Fruit fly (Drosophila melanogaster) whole organism, prepupa: ENCODE results near the gene CG31551.
A peak's percentile ranks its signal among the peaks of the same experiment; 100 is the strongest.

Source experiments
- Blimp-1 ChIP-seq: fragments of 200-800 bp; sonication (Bioruptor generic); optimal IDR thresholded peaks from 3 replicates; lab custom pipeline; 2017; ENCODE audit warnings: missing biosample characterization, missing genetic modification characterization, mild to moderate bottlenecking, moderate library complexity, missing genetic modification reagents
- CG10669 ChIP-seq: fragments of 200-800 bp; sonication (Bioruptor generic); optimal IDR thresholded peaks from 3 replicates; lab custom pipeline; 2018; ENCODE audit warnings: missing biosample characterization, mild to moderate bottlenecking, missing genetic modification characterization, moderate library complexity
- CG11294 ChIP-seq: fragments of 200-800 bp; sonication (Bioruptor generic); IDR thresholded peaks from 2 replicates; pipeline ENCODE4 v1.3.6; 2022; ENCODE audit warnings: missing biosample characterization, missing genetic modification characterization
- CG11762 ChIP-seq: fragments of 200-800 bp; sonication (Bioruptor generic); optimal IDR thresholded peaks from 3 replicates; lab custom pipeline; 2016; ENCODE audit warnings: missing biosample characterization, missing genetic modification characterization; ENCODE audit not compliant: insufficient read depth
- CG11902 ChIP-seq: fragments of 200-800 bp; sonication (Bioruptor generic); optimal IDR thresholded peaks from 3 replicates; lab custom pipeline; 2016; ENCODE audit warnings: missing biosample characterization, missing genetic modification characterization
- CG15336 ChIP-seq: fragments of 200-800 bp; sonication (Bioruptor generic); IDR thresholded peaks from 2 replicates; pipeline ENCODE4 v1.3.6; 2022; ENCODE audit warnings: missing biosample characterization, missing genetic modification characterization
- CG16779 ChIP-seq: fragments of 200-800 bp; sonication (Bioruptor generic); optimal IDR thresholded peaks from 3 replicates; lab custom pipeline; 2017; ENCODE audit warnings: missing biosample characterization, mild to moderate bottlenecking, missing genetic modification characterization
- CG3032 ChIP-seq: fragments of 200-800 bp; optimal IDR thresholded peaks from 2 replicates; lab custom pipeline; 2019; ENCODE audit warnings: missing biosample characterization, mild to moderate bottlenecking, missing genetic modification characterization, moderate library complexity
- CG31627 ChIP-seq: fragments of 200-800 bp; sonication (Bioruptor generic); optimal IDR thresholded peaks from 3 replicates; lab custom pipeline; 2016; ENCODE audit warnings: missing biosample characterization, missing genetic modification characterization
- CG32006 ChIP-seq: fragments of 200-800 bp; sonication (Bioruptor generic); optimal IDR thresholded peaks from 3 replicates; lab custom pipeline; 2017; ENCODE audit warnings: missing biosample characterization, mild to moderate bottlenecking, missing genetic modification characterization
- CG3919 ChIP-seq: fragments of 200-800 bp; sonication (Bioruptor generic); optimal IDR thresholded peaks from 3 replicates; lab custom pipeline; 2016; ENCODE audit warnings: missing biosample characterization, missing genetic modification characterization
- CG6276 ChIP-seq: fragments of 200-800 bp; sonication (Bioruptor generic); optimal IDR thresholded peaks from 2 replicates; lab custom pipeline; 2017; ENCODE audit warnings: missing biosample characterization, mild to moderate bottlenecking, missing genetic modification characterization
- CG6792 ChIP-seq: fragments of 200-800 bp; sonication (Bioruptor generic); optimal IDR thresholded peaks from 3 replicates; lab custom pipeline; 2016; ENCODE audit warnings: missing biosample characterization, missing genetic modification characterization
- CG6808 ChIP-seq: fragments of 200-800 bp; sonication (Bioruptor generic); optimal IDR thresholded peaks from 3 replicates; lab custom pipeline; 2017; ENCODE audit warnings: missing biosample characterization, missing genetic modification characterization, mild to moderate bottlenecking, moderate library complexity, missing genetic modification reagents
- CG6854 ChIP-seq: fragments of 200-800 bp; sonication (Bioruptor generic); optimal IDR thresholded peaks from 2 replicates; lab custom pipeline; 2017; ENCODE audit warnings: missing biosample characterization, mild to moderate bottlenecking, missing genetic modification characterization
- CG7368 ChIP-seq: fragments of 200-800 bp; sonication (Bioruptor generic); optimal IDR thresholded peaks from 3 replicates; lab custom pipeline; 2016; ENCODE audit warnings: missing biosample characterization, missing genetic modification characterization
- CG8119 ChIP-seq: fragments of 200-800 bp; sonication (Bioruptor generic); IDR thresholded peaks from 3 replicates; pipeline ENCODE4 v1.3.6; 2022; ENCODE audit warnings: missing biosample characterization, missing genetic modification characterization
- CG8319 ChIP-seq: fragments of 200-800 bp; sonication (Bioruptor generic); optimal IDR thresholded peaks from 3 replicates; lab custom pipeline; 2016; ENCODE audit warnings: missing biosample characterization, missing genetic modification characterization
- CG8632 ChIP-seq: fragments of 200-800 bp; sonication (Bioruptor generic); optimal IDR thresholded peaks from 3 replicates; lab custom pipeline; 2016; ENCODE audit warnings: missing biosample characterization, missing genetic modification characterization
- CG9139 ChIP-seq: fragments of 200-800 bp; sonication (Bioruptor generic); optimal IDR thresholded peaks from 3 replicates; lab custom pipeline; 2017; ENCODE audit warnings: missing biosample characterization, mild to moderate bottlenecking, missing genetic modification characterization
- Eip78C ChIP-seq: fragments of 200-800 bp; sonication (Bioruptor generic); peaks from one replicate; lab custom pipeline; 2016; ENCODE audit warnings: missing biosample characterization, missing genetic modification characterization
- Eip93F ChIP-seq: fragments of 200-800 bp; sonication (Bioruptor generic); optimal IDR thresholded peaks from 2 replicates; lab custom pipeline; 2016; ENCODE audit warnings: missing biosample characterization, mild to moderate bottlenecking, missing genetic modification characterization
- Ets21C ChIP-seq: fragments of 200-800 bp; sonication (Bioruptor generic); optimal IDR thresholded peaks from 3 replicates; lab custom pipeline; 2016; ENCODE audit warnings: missing biosample characterization, missing genetic modification characterization
- Ets96B ChIP-seq: fragments of 200-800 bp; optimal IDR thresholded peaks from 2 replicates; lab custom pipeline; 2019; ENCODE audit warnings: missing biosample characterization, mild to moderate bottlenecking, missing genetic modification characterization, moderate library complexity
- Gug ChIP-seq: fragments of 200-800 bp; sonication (Bioruptor generic); IDR thresholded peaks from 2 replicates; pipeline ENCODE4 v1.3.6; 2022; ENCODE audit warnings: missing biosample characterization, missing genetic modification characterization
- Hr38 ChIP-seq: sonication (Bioruptor generic); optimal IDR thresholded peaks from 2 replicates; lab custom pipeline; 2016; ENCODE audit warnings: missing biosample characterization, missing genetic modification characterization
- Hr39 ChIP-seq: fragments of 200-800 bp; sonication (Bioruptor generic); optimal IDR thresholded peaks from 2 replicates; lab custom pipeline; 2016; ENCODE audit warnings: missing biosample characterization, missing genetic modification characterization
- Lpt ChIP-seq: fragments of 200-800 bp; sonication (Bioruptor generic); optimal IDR thresholded peaks from 3 replicates; lab custom pipeline; 2016; ENCODE audit warnings: missing biosample characterization, missing genetic modification characterization
- Met ChIP-seq: fragments of 200-800 bp; sonication (Bioruptor generic); optimal IDR thresholded peaks from 3 replicates; lab custom pipeline; 2016; ENCODE audit warnings: missing biosample characterization, missing genetic modification characterization
- Smox ChIP-seq: fragments of 200-800 bp; sonication (Bioruptor generic); optimal IDR thresholded peaks from 3 replicates; lab custom pipeline; 2016; ENCODE audit warnings: missing biosample characterization, missing genetic modification characterization
- Sox102F ChIP-seq: fragments of 200-800 bp; sonication (Bioruptor generic); optimal IDR thresholded peaks from 2 replicates; lab custom pipeline; 2016; ENCODE audit warnings: missing biosample characterization, mild to moderate bottlenecking, missing genetic modification characterization
- Sox14 ChIP-seq: fragments of 200-800 bp; sonication (Bioruptor generic); optimal IDR thresholded peaks from 3 replicates; lab custom pipeline; 2016; ENCODE audit warnings: missing biosample characterization, missing genetic modification characterization
- Sox15 ChIP-seq: fragments of 200-800 bp; sonication (Bioruptor generic); optimal IDR thresholded peaks from 3 replicates; lab custom pipeline; 2016; ENCODE audit warnings: missing biosample characterization, missing genetic modification characterization
- achi ChIP-seq: fragments of 200-800 bp; sonication (Bioruptor generic); optimal IDR thresholded peaks from 3 replicates; lab custom pipeline; 2016; ENCODE audit warnings: missing biosample characterization, missing genetic modification characterization
- acj6 ChIP-seq: fragments of 200-800 bp; sonication (Bioruptor generic); optimal IDR thresholded peaks from 3 replicates; lab custom pipeline; 2016; ENCODE audit warnings: missing biosample characterization, missing genetic modification characterization
- cyc ChIP-seq: fragments of 200-800 bp; sonication (Bioruptor generic); optimal IDR thresholded peaks from 3 replicates; lab custom pipeline; 2016; ENCODE audit warnings: missing biosample characterization, missing genetic modification characterization
- dsx ChIP-seq: fragments of 200-800 bp; optimal IDR thresholded peaks from 3 replicates; lab custom pipeline; 2019; ENCODE audit warnings: missing biosample characterization, mild to moderate bottlenecking, missing genetic modification characterization, moderate library complexity; ENCODE audit not compliant: poor library complexity, severe bottlenecking
- eg ChIP-seq: fragments of 200-800 bp; sonication (Bioruptor generic); IDR thresholded peaks from 3 replicates; pipeline ENCODE4 v1.3.6; 2022; ENCODE audit warnings: missing biosample characterization, missing genetic modification characterization
- esn ChIP-seq: fragments of 200-800 bp; sonication (Bioruptor generic); optimal IDR thresholded peaks from 2 replicates; lab custom pipeline; 2016; ENCODE audit warnings: missing biosample characterization, mild to moderate bottlenecking, missing genetic modification characterization, moderate library complexity
- fd59A ChIP-seq: fragments of 200-800 bp; sonication (Bioruptor generic); optimal IDR thresholded peaks from 2 replicates; lab custom pipeline; 2017; ENCODE audit warnings: missing biosample characterization, mild to moderate bottlenecking, missing genetic modification characterization, missing genetic modification reagents
- fd85E ChIP-seq: fragments of 200-800 bp; sonication (Bioruptor generic); optimal IDR thresholded peaks from 3 replicates; lab custom pipeline; 2016; ENCODE audit warnings: missing biosample characterization, missing genetic modification characterization
- lz ChIP-seq: fragments of 200-800 bp; sonication (Bioruptor generic); optimal IDR thresholded peaks from 3 replicates; lab custom pipeline; 2016; ENCODE audit warnings: missing biosample characterization, missing genetic modification characterization
- net ChIP-seq: fragments of 200-800 bp; sonication (Bioruptor generic); optimal IDR thresholded peaks from 3 replicates; lab custom pipeline; 2016; ENCODE audit warnings: missing biosample characterization, missing genetic modification characterization
- pdm3 ChIP-seq: fragments of 200-800 bp; sonication (Bioruptor generic); optimal IDR thresholded peaks from 3 replicates; lab custom pipeline; 2016; ENCODE audit warnings: missing biosample characterization, missing genetic modification characterization
- ss ChIP-seq, 2 experiments: fragments of 200-800 bp; sonication (Bioruptor generic); optimal IDR thresholded peaks; 2 replicates in 1 of 2; 3 replicates in 1 of 2; lab custom pipeline; 2017 to 2018; ENCODE audit warnings: mild to moderate bottlenecking in 2 of 2, missing biosample characterization in 2 of 2, missing genetic modification characterization in 2 of 2, moderate library complexity in 1 of 2
- svp ChIP-seq: fragments of 200-800 bp; sonication (Bioruptor generic); peaks from one replicate; lab custom pipeline; 2016; ENCODE audit warnings: missing biosample characterization, missing genetic modification characterization

The CG31551 gene

DNA sequence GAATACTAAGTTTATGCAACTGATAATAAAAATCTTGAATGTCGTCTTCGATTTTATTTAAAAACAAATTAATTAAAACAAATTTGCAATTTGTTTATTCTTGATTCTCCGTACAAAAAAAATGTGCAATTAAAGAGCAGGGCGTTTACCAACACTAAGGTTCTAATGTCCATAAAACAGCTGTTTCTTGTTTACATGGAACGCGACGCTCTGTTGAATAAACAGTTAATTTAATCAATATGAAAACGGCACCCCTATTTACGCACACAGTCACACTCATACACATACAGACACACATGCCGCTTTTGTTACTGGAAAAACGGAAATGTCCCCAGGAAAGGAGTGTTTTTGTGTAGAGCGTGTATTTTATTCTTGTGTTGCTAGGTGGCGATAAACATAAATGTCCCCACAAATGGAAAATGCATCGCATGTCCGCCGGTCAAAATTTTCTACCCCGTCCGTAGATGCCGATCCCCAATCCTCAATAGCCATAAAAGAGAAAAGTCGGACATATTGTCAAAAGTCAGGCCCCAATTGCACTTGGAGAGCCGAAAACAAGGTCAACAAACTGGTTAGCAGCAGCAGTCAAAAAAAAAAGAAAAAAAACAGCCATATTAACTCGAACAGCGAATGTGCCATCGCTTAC, 4.5 kb upstream of the CG31551 start (continued):
- TF ChIP-seq Met: peak; percentile 48
- no peak for TF ChIP-seq Sox14 (GFP tag; lab: Kevin White, UChicago)
- no peak for TF ChIP-seq Sox15
- TF ChIP-seq CG15336: no peak
- TF ChIP-seq CG11902: no peak
- TF ChIP-seq CG11762 (GFP tag; lab: Kevin White, UChicago): no peak
- TF ChIP-seq Smox (GFP tag; lab: Kevin White, UChicago): no peak
- TF ChIP-seq Ets96B (tag; lab: Kevin White, UChicago): no peak
- TF ChIP-seq eg (GFP tag; lab: Robert Waterston, UW): no peak
- TF ChIP-seq Hr39 (GFP tag; lab: Kevin White, UChicago): no peak
- TF ChIP-seq pdm3 (GFP tag; lab: Kevin White, UChicago): peak; percentile 18
- no peak for TF ChIP-seq net (GFP tag; lab: Kevin White, UChicago)
- peak; percentile 29 for TF ChIP-seq CG10669 (GFP tag; lab: Kevin White, UChicago)

DNA sequence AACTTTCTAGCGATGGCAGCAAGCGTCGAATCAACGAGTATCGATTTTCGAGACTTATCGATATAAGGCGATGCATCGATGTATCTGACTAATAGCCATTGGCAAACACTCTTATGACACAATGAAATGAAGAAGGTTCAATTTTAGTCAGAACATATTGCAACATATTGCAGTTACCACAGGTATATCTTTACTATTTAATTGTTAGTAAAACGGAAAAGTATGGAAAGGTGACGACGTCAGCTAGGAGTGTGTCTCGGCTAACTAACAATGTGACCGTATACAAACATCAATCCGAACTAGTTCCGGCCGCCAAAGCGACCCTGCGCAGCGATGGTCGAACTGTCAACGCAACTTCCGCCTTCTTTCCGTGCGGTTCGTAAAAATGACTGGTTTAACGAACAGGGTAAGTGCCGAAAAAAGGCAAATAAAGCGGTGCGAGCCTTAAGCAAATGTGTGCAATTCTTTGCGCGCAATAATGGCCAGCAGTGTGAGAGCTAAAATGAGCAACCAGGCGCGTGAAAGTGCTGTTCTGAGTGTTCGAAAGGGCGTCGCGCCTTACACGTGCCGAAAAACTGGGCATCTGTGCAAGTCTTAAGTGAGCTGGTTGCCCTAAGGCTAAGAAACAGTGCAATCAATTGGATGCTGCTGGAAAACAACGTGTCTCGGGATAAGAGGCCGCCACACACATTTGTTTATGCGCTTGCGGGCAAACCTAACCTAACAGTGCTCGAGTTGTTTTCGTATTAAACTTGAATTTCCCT, 3.4 kb upstream of the CG31551 start, which contains the start of the genes Dph4, Spec2 and RpL13A:
Gene Dph4 (minus strand): TSS at position 11 of the 764 bp plus-strand sequence.
Gene Spec2 (minus strand): TSS at position 11 of the 764 bp plus-strand sequence.
Gene RpL13A (plus strand): TSS at position 360 of the 764 bp plus-strand sequence.
- peak; percentile 83 for TF ChIP-seq CG6808 (GFP tag; lab: Kevin White, UChicago)
- peak; percentile 83 for TF ChIP-seq cyc (GFP tag; lab: Kevin White, UChicago)
- no peak for TF ChIP-seq Hr38 (GFP tag; lab: Kevin White, UChicago)
- peak; percentile 92 for TF ChIP-seq esn
- no peak for TF ChIP-seq CG11294
- peak; percentile 38 for TF ChIP-seq dsx (GFP tag; lab: Kevin White, UChicago)
- TF ChIP-seq Sox14 (GFP tag; lab: Kevin White, UChicago): peak; percentile 81
- no peak for TF ChIP-seq Hr39 (GFP tag; lab: Kevin White, UChicago)
- peak; percentile 72 for TF ChIP-seq Blimp-1 (GFP tag; lab: Kevin White, UChicago)
- TF ChIP-seq CG9139: no peak
- TF ChIP-seq CG6276 (GFP tag; lab: Kevin White, UChicago): no peak
- TF ChIP-seq CG8632: peak; percentile 60
- peak; percentile 75 for TF ChIP-seq CG3032
- TF ChIP-seq Lpt (GFP tag; lab: Kevin White, UChicago): no peak
- TF ChIP-seq CG6854 (GFP tag; lab: Kevin White, UChicago): peak; percentile 95
- peak; percentile 80 for TF ChIP-seq CG31627 (GFP tag; lab: Kevin White, UChicago)
- peak; percentile 89 for TF ChIP-seq Sox102F
- TF ChIP-seq achi (GFP tag; lab: Kevin White, UChicago): peak; percentile 100
- TF ChIP-seq CG11902: peak; percentile 48
- peak; percentile 83 for TF ChIP-seq acj6 (GFP tag; lab: Kevin White, UChicago)
- TF ChIP-seq net (GFP tag; lab: Kevin White, UChicago): peak; percentile 93
- TF ChIP-seq Gug (GFP tag; lab: Robert Waterston, UW): no peak
- TF ChIP-seq ss (GFP tag; optimal IDR thresholded peaks at IDR 0.05; lab: Kevin White, UChicago): peak; percentile 54 to 90
- peak; percentile 67 for TF ChIP-seq CG11762 (GFP tag; lab: Kevin White, UChicago)
- TF ChIP-seq CG3919 (GFP tag; lab: Kevin White, UChicago): peak; percentile 94
- TF ChIP-seq eg (GFP tag; lab: Robert Waterston, UW): no peak
- TF ChIP-seq CG8319: peak; percentile 73
- peak; percentile 49 for TF ChIP-seq Ets96B (tag; lab: Kevin White, UChicago)
- peak; percentile 67 for TF ChIP-seq CG16779 (tag; lab: Kevin White, UChicago)
- TF ChIP-seq Eip93F (GFP tag; lab: Kevin White, UChicago): peak; percentile 8
- TF ChIP-seq CG15336: no peak
- TF ChIP-seq Eip78C: peak; percentile 96
- TF ChIP-seq lz: peak; percentile 91
- peak; percentile 89 for TF ChIP-seq Met
- TF ChIP-seq CG8119 (GFP tag; lab: Robert Waterston, UW): no peak
- peak; percentile 64 for TF ChIP-seq fd59A (GFP tag; lab: Kevin White, UChicago)
- TF ChIP-seq CG7368 (GFP tag; lab: Kevin White, UChicago): peak; percentile 86
- no peak for TF ChIP-seq CG32006 (GFP tag; lab: Kevin White, UChicago)
- TF ChIP-seq fd85E (GFP tag; lab: Kevin White, UChicago): no peak
- TF ChIP-seq CG6792: peak; percentile 72
- peak; percentile 86 for TF ChIP-seq svp (GFP tag; lab: Kevin White, UChicago)
- no peak for TF ChIP-seq Ets21C (GFP tag; lab: Kevin White, UChicago)
